Fruit fly (Drosophila melanogaster) whole organism, prepupa: ENCODE results near the gene kon.
A peak's percentile ranks its signal among the peaks of the same experiment; 100 is the strongest.

Experiments
- Blimp-1 ChIP-seq: fragments of 200-800 bp; sonication (Bioruptor generic); optimal IDR thresholded peaks from 3 replicates; lab custom pipeline; 2017; ENCODE audit warnings: missing biosample characterization, missing genetic modification characterization, mild to moderate bottlenecking, moderate library complexity, missing genetic modification reagents
- CG10631 ChIP-seq: fragments of 200-800 bp; sonication (Bioruptor generic); optimal IDR thresholded peaks from 2 replicates; lab custom pipeline; 2016; ENCODE audit warnings: missing biosample characterization, missing genetic modification characterization
- CG10669 ChIP-seq: fragments of 200-800 bp; sonication (Bioruptor generic); optimal IDR thresholded peaks from 3 replicates; lab custom pipeline; 2018; ENCODE audit warnings: missing biosample characterization, mild to moderate bottlenecking, missing genetic modification characterization, moderate library complexity
- CG11294 ChIP-seq: fragments of 200-800 bp; sonication (Bioruptor generic); IDR thresholded peaks from 2 replicates; pipeline ENCODE4 v1.3.6; 2022; ENCODE audit warnings: missing biosample characterization, missing genetic modification characterization
- CG11762 ChIP-seq: fragments of 200-800 bp; sonication (Bioruptor generic); optimal IDR thresholded peaks from 3 replicates; lab custom pipeline; 2016; ENCODE audit warnings: missing biosample characterization, missing genetic modification characterization; ENCODE audit not compliant: insufficient read depth
- CG11902 ChIP-seq: fragments of 200-800 bp; sonication (Bioruptor generic); optimal IDR thresholded peaks from 3 replicates; lab custom pipeline; 2016; ENCODE audit warnings: missing biosample characterization, missing genetic modification characterization
- CG15336 ChIP-seq: fragments of 200-800 bp; sonication (Bioruptor generic); IDR thresholded peaks from 2 replicates; pipeline ENCODE4 v1.3.6; 2022; ENCODE audit warnings: missing biosample characterization, missing genetic modification characterization
- CG1621 ChIP-seq: fragments of 200-800 bp; sonication (Bioruptor generic); optimal IDR thresholded peaks from 3 replicates; lab custom pipeline; 2018; ENCODE audit warnings: missing biosample characterization, mild to moderate bottlenecking, missing genetic modification characterization
- CG16779 ChIP-seq: fragments of 200-800 bp; sonication (Bioruptor generic); optimal IDR thresholded peaks from 3 replicates; lab custom pipeline; 2017; ENCODE audit warnings: missing biosample characterization, mild to moderate bottlenecking, missing genetic modification characterization
- CG3032 ChIP-seq: fragments of 200-800 bp; optimal IDR thresholded peaks from 2 replicates; lab custom pipeline; 2019; ENCODE audit warnings: missing biosample characterization, mild to moderate bottlenecking, missing genetic modification characterization, moderate library complexity
- CG31627 ChIP-seq: fragments of 200-800 bp; sonication (Bioruptor generic); optimal IDR thresholded peaks from 3 replicates; lab custom pipeline; 2016; ENCODE audit warnings: missing biosample characterization, missing genetic modification characterization
- CG32006 ChIP-seq: fragments of 200-800 bp; sonication (Bioruptor generic); optimal IDR thresholded peaks from 3 replicates; lab custom pipeline; 2017; ENCODE audit warnings: missing biosample characterization, mild to moderate bottlenecking, missing genetic modification characterization
- CG34406 ChIP-seq: fragments of 200-800 bp; sonication (Bioruptor generic); optimal IDR thresholded peaks from 3 replicates; lab custom pipeline; 2016; ENCODE audit warnings: missing biosample characterization, missing genetic modification characterization
- CG3919 ChIP-seq: fragments of 200-800 bp; sonication (Bioruptor generic); optimal IDR thresholded peaks from 3 replicates; lab custom pipeline; 2016; ENCODE audit warnings: missing biosample characterization, missing genetic modification characterization
- CG4318 ChIP-seq: fragments of 200-800 bp; sonication (Bioruptor generic); optimal IDR thresholded peaks from 3 replicates; lab custom pipeline; 2017; ENCODE audit warnings: missing biosample characterization, mild to moderate bottlenecking, missing genetic modification characterization
- CG6163 ChIP-seq: fragments of 200-800 bp; sonication (Bioruptor generic); IDR thresholded peaks from 3 replicates; pipeline ENCODE4 v1.3.6; 2022; ENCODE audit warnings: missing biosample characterization, missing genetic modification characterization
- CG6792 ChIP-seq: fragments of 200-800 bp; sonication (Bioruptor generic); optimal IDR thresholded peaks from 3 replicates; lab custom pipeline; 2016; ENCODE audit warnings: missing biosample characterization, missing genetic modification characterization
- CG6808 ChIP-seq: fragments of 200-800 bp; sonication (Bioruptor generic); optimal IDR thresholded peaks from 3 replicates; lab custom pipeline; 2017; ENCODE audit warnings: missing biosample characterization, missing genetic modification characterization, mild to moderate bottlenecking, moderate library complexity, missing genetic modification reagents
- CG7368 ChIP-seq: fragments of 200-800 bp; sonication (Bioruptor generic); optimal IDR thresholded peaks from 3 replicates; lab custom pipeline; 2016; ENCODE audit warnings: missing biosample characterization, missing genetic modification characterization
- CG8119 ChIP-seq: fragments of 200-800 bp; sonication (Bioruptor generic); IDR thresholded peaks from 3 replicates; pipeline ENCODE4 v1.3.6; 2022; ENCODE audit warnings: missing biosample characterization, missing genetic modification characterization
- CG8319 ChIP-seq: fragments of 200-800 bp; sonication (Bioruptor generic); optimal IDR thresholded peaks from 3 replicates; lab custom pipeline; 2016; ENCODE audit warnings: missing biosample characterization, missing genetic modification characterization
- CG8632 ChIP-seq: fragments of 200-800 bp; sonication (Bioruptor generic); optimal IDR thresholded peaks from 3 replicates; lab custom pipeline; 2016; ENCODE audit warnings: missing biosample characterization, missing genetic modification characterization
- CG9139 ChIP-seq: fragments of 200-800 bp; sonication (Bioruptor generic); optimal IDR thresholded peaks from 3 replicates; lab custom pipeline; 2017; ENCODE audit warnings: missing biosample characterization, mild to moderate bottlenecking, missing genetic modification characterization
- Eip75B ChIP-seq: fragments of 200-800 bp; sonication (Bioruptor generic); optimal IDR thresholded peaks from 3 replicates; lab custom pipeline; 2016; ENCODE audit warnings: missing biosample characterization, missing genetic modification characterization
- Eip78C ChIP-seq: fragments of 200-800 bp; sonication (Bioruptor generic); peaks from one replicate; lab custom pipeline; 2016; ENCODE audit warnings: missing biosample characterization, missing genetic modification characterization
- Eip93F ChIP-seq: fragments of 200-800 bp; sonication (Bioruptor generic); optimal IDR thresholded peaks from 2 replicates; lab custom pipeline; 2016; ENCODE audit warnings: missing biosample characterization, mild to moderate bottlenecking, missing genetic modification characterization
- Ets21C ChIP-seq: fragments of 200-800 bp; sonication (Bioruptor generic); optimal IDR thresholded peaks from 3 replicates; lab custom pipeline; 2016; ENCODE audit warnings: missing biosample characterization, missing genetic modification characterization
- Ets96B ChIP-seq: fragments of 200-800 bp; optimal IDR thresholded peaks from 2 replicates; lab custom pipeline; 2019; ENCODE audit warnings: missing biosample characterization, mild to moderate bottlenecking, missing genetic modification characterization, moderate library complexity
- Hr38 ChIP-seq: sonication (Bioruptor generic); optimal IDR thresholded peaks from 2 replicates; lab custom pipeline; 2016; ENCODE audit warnings: missing biosample characterization, missing genetic modification characterization
- OdsH ChIP-seq: fragments of 200-800 bp; sonication (Bioruptor generic); optimal IDR thresholded peaks from 3 replicates; lab custom pipeline; 2016; ENCODE audit warnings: missing biosample characterization, missing genetic modification characterization
- Smox ChIP-seq: fragments of 200-800 bp; sonication (Bioruptor generic); optimal IDR thresholded peaks from 3 replicates; lab custom pipeline; 2016; ENCODE audit warnings: missing biosample characterization, missing genetic modification characterization
- Sox102F ChIP-seq: fragments of 200-800 bp; sonication (Bioruptor generic); optimal IDR thresholded peaks from 2 replicates; lab custom pipeline; 2016; ENCODE audit warnings: missing biosample characterization, mild to moderate bottlenecking, missing genetic modification characterization
- Sox14 ChIP-seq: fragments of 200-800 bp; sonication (Bioruptor generic); optimal IDR thresholded peaks from 3 replicates; lab custom pipeline; 2016; ENCODE audit warnings: missing biosample characterization, missing genetic modification characterization
- achi ChIP-seq: fragments of 200-800 bp; sonication (Bioruptor generic); optimal IDR thresholded peaks from 3 replicates; lab custom pipeline; 2016; ENCODE audit warnings: missing biosample characterization, missing genetic modification characterization
- acj6 ChIP-seq: fragments of 200-800 bp; sonication (Bioruptor generic); optimal IDR thresholded peaks from 3 replicates; lab custom pipeline; 2016; ENCODE audit warnings: missing biosample characterization, missing genetic modification characterization
- dsx ChIP-seq: fragments of 200-800 bp; optimal IDR thresholded peaks from 3 replicates; lab custom pipeline; 2019; ENCODE audit warnings: missing biosample characterization, mild to moderate bottlenecking, missing genetic modification characterization, moderate library complexity; ENCODE audit not compliant: poor library complexity, severe bottlenecking
- eg ChIP-seq: fragments of 200-800 bp; sonication (Bioruptor generic); IDR thresholded peaks from 3 replicates; pipeline ENCODE4 v1.3.6; 2022; ENCODE audit warnings: missing biosample characterization, missing genetic modification characterization
- fd59A ChIP-seq: fragments of 200-800 bp; sonication (Bioruptor generic); optimal IDR thresholded peaks from 2 replicates; lab custom pipeline; 2017; ENCODE audit warnings: missing biosample characterization, mild to moderate bottlenecking, missing genetic modification characterization, missing genetic modification reagents
- fd85E ChIP-seq: fragments of 200-800 bp; sonication (Bioruptor generic); optimal IDR thresholded peaks from 3 replicates; lab custom pipeline; 2016; ENCODE audit warnings: missing biosample characterization, missing genetic modification characterization
- fkh ChIP-seq: fragments of 200-800 bp; sonication (Bioruptor generic); optimal IDR thresholded peaks from 3 replicates; lab custom pipeline; 2017; ENCODE audit warnings: missing biosample characterization, mild to moderate bottlenecking, missing genetic modification characterization, moderate library complexity
- lz ChIP-seq: fragments of 200-800 bp; sonication (Bioruptor generic); optimal IDR thresholded peaks from 3 replicates; lab custom pipeline; 2016; ENCODE audit warnings: missing biosample characterization, missing genetic modification characterization
- net ChIP-seq: fragments of 200-800 bp; sonication (Bioruptor generic); optimal IDR thresholded peaks from 3 replicates; lab custom pipeline; 2016; ENCODE audit warnings: missing biosample characterization, missing genetic modification characterization
- pdm3 ChIP-seq: fragments of 200-800 bp; sonication (Bioruptor generic); optimal IDR thresholded peaks from 3 replicates; lab custom pipeline; 2016; ENCODE audit warnings: missing biosample characterization, missing genetic modification characterization
- salr ChIP-seq, 2 experiments: fragments of 200-800 bp; sonication (Bioruptor generic); optimal IDR thresholded peaks; 3 replicates each; lab custom pipeline; 2016 to 2018; ENCODE audit warnings: missing biosample characterization in 2 of 2, missing genetic modification characterization in 2 of 2, mild to moderate bottlenecking in 1 of 2
- spab ChIP-seq: fragments of 200-800 bp; sonication (Bioruptor generic); optimal IDR thresholded peaks from 2 replicates; lab custom pipeline; 2017; ENCODE audit warnings: missing biosample characterization, mild to moderate bottlenecking, missing genetic modification characterization, missing genetic modification reagents
- ss ChIP-seq, 2 experiments: fragments of 200-800 bp; sonication (Bioruptor generic); optimal IDR thresholded peaks; 2 replicates in 1 of 2; 3 replicates in 1 of 2; lab custom pipeline; 2017 to 2018; ENCODE audit warnings: mild to moderate bottlenecking in 2 of 2, missing biosample characterization in 2 of 2, missing genetic modification characterization in 2 of 2, moderate library complexity in 1 of 2
- svp ChIP-seq: fragments of 200-800 bp; sonication (Bioruptor generic); peaks from one replicate; lab custom pipeline; 2016; ENCODE audit warnings: missing biosample characterization, missing genetic modification characterization
- topi ChIP-seq: fragments of 200-800 bp; sonication (Bioruptor generic); optimal IDR thresholded peaks from 3 replicates; lab custom pipeline; 2016; ENCODE audit warnings: missing biosample characterization, missing genetic modification characterization
- vri ChIP-seq: fragments of 200-800 bp; sonication (Bioruptor generic); optimal IDR thresholded peaks from 3 replicates; lab custom pipeline; 2016; ENCODE audit warnings: missing biosample characterization, mild to moderate bottlenecking, missing genetic modification characterization

The kon gene

dm6 chr2L:18455506-18456491 is 48.0 kb downstream of the kon start:
- TF ChIP-seq CG15336 (GFP tag; lab: Robert Waterston, UW) (peak; percentile 96), spab (GFP tag; lab: Kevin White, UChicago) (peak; percentile 99), CG11762 (GFP tag; lab: Kevin White, UChicago) (peak; percentile 92), CG8119 (GFP tag; lab: Robert Waterston, UW) (peak; percentile 98), CG3032 (tag; lab: Kevin White, UChicago) (peak; percentile 99), Eip93F (peak; percentile 58), Smox (GFP tag; lab: Kevin White, UChicago) (no peak), CG6808 (GFP tag; lab: Kevin White, UChicago) (peak; percentile 99), fkh (GFP tag; lab: Kevin White, UChicago) (no peak), eg (GFP tag; lab: Robert Waterston, UW) (peak; percentile 100), salr (GFP tag; optimal IDR thresholded peaks at IDR 0.05; lab: Kevin White, UChicago) (peak; percentile 94), net (peak; percentile 93), Sox102F (GFP tag; lab: Kevin White, UChicago) (peak; percentile 18), CG7368 (GFP tag; lab: Kevin White, UChicago) (peak; percentile 94), acj6 (GFP tag; lab: Kevin White, UChicago) (peak; percentile 77), fd59A (GFP tag; lab: Kevin White, UChicago) (peak; percentile 88), CG10631 (GFP tag; lab: Kevin White, UChicago) (peak; percentile 80), pdm3 (GFP tag; lab: Kevin White, UChicago) (peak; percentile 90), ss (GFP tag; optimal IDR thresholded peaks at IDR 0.05; lab: Kevin White, UChicago) (peak; percentile 98 to 99), Hr38 (GFP tag; lab: Kevin White, UChicago) (peak; percentile 94), CG11902 (GFP tag; lab: Kevin White, UChicago) (no peak), CG32006 (GFP tag; lab: Kevin White, UChicago) (peak; percentile 98), OdsH (peak; percentile 83), svp (peak; percentile 55), CG11294 (GFP tag; lab: Robert Waterston, UW) (peak; percentile 94), CG31627 (GFP tag; lab: Kevin White, UChicago) (peak; percentile 43), lz (peak; percentile 34), vri (GFP tag; lab: Kevin White, UChicago) (peak; percentile 32), Blimp-1 (peak; percentile 62), CG8632 (GFP tag; lab: Kevin White, UChicago) (peak; percentile 76), CG10669 (GFP tag; lab: Kevin White, UChicago) (peak; percentile 99), fd85E (GFP tag; lab: Kevin White, UChicago) (peak; percentile 77), CG34406 (GFP tag; lab: Kevin White, UChicago) (peak; percentile 83), CG8319 (GFP tag; lab: Kevin White, UChicago) (peak; percentile 90), CG1621 (tag; lab: Kevin White, UChicago) (peak; percentile 98), CG6163 (GFP tag; lab: Robert Waterston, UW) (peak; percentile 100), CG6792 (GFP tag; lab: Kevin White, UChicago) (peak; percentile 76), Ets21C (GFP tag; lab: Kevin White, UChicago) (no peak), Eip78C (GFP tag; lab: Kevin White, UChicago) (peak; percentile 72), Eip75B (peak; percentile 72), topi (GFP tag; lab: Kevin White, UChicago) (peak; percentile 37), CG4318 (GFP tag; lab: Kevin White, UChicago) (no peak), CG3919 (GFP tag; lab: Kevin White, UChicago) (peak; percentile 86), Ets96B (tag; lab: Kevin White, UChicago) (peak; percentile 99), CG9139 (GFP tag; lab: Kevin White, UChicago) (peak; percentile 97), CG16779 (tag; lab: Kevin White, UChicago) (peak; percentile 97), achi (GFP tag; lab: Kevin White, UChicago) (peak; percentile 82), dsx (GFP tag; lab: Kevin White, UChicago) (peak; percentile 76), Sox14 (GFP tag; lab: Kevin White, UChicago) (peak; percentile 80)
